Worm (Caenorhabditis elegans) whole organism, early embryonic: Measurements from ENCODE around the gene ZK1073.1.

Experiments used
- aly-1 ChIP-seq: sonication (generic microtip); optimal IDR thresholded peaks from 2 replicates; lab custom pipeline; 2016; ENCODE audit warnings: missing genetic modification characterization, missing compliant biosample characterization
- ets-7 ChIP-seq: sonication (generic microtip); optimal IDR thresholded peaks from 2 replicates; lab custom pipeline; 2016; ENCODE audit warnings: missing genotype, missing genetic modification characterization, missing compliant biosample characterization
- flt-1 ChIP-seq: fragments of 200-800 bp; sonication (Bioruptor generic); IDR thresholded peaks from 2 replicates; pipeline ENCODE4 v1.3.6; 2022; ENCODE audit warnings: missing genetic modification characterization, missing compliant biosample characterization

DNA sequence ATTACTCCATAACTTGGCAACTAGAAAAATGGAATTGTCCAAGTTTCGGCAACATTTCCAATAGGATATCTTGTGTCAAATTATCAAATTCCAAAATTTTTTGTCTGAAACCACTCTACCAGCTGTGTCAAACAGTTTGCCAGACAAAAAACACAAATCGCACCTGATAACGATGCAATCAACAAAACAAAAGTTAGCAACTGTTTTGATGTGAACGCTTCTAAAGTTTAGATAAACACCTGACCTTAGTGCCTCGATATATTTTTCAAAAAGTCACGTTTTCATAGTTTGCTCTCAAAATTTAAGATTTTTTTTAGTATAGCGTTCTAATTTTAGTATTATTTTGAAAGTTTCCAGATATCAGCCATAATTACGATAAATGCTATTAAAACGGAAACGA, 22.6 kb upstream of the ZK1073.1 start:
- TF ChIP-seq flt-1 (GFP tag; lab: Robert Waterston, UW): no peak
- TF ChIP-seq ets-7 (tag; lab: Kevin White, UChicago): no peak
- TF ChIP-seq aly-1 (tag; lab: Kevin White, UChicago): no peak
